Worm (Caenorhabditis elegans): ENCODE results near the gene dpy-6.

DNA sequence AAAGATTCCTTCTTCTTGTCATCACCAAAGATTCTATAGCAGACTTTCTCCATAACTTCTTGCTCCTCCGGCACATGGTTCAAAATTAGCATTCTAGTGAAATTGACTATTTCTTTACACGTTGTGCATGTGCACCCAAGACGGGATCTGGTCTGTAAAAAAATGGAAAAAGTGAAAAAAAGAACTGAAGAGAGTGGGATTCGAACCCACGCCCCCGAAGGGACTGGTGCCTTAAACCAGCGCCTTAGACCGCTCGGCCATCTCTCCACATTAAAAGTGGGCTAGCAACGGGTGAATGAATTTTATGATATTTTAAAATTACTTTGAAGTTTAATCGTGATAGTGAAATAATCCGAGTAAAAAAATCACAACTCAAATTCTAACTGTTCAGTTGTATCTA lies 37.7 kb downstream of the dpy-6 start:
- TF ChIP-seq ceh-44 (GFP tag; IDR thresholded peaks at IDR 0.05): no peak
- TF ChIP-seq F37D6.2 (tag; optimal IDR thresholded peaks at IDR 0.05): no peak

Data from whole organism, L4 larva.